Fruit fly (Drosophila melanogaster) whole organism, embryonic: Measurements from ENCODE around the gene CG32944.

ENCODE experiments used
- Aef1 ChIP-seq: fragments of 200-800 bp; sonication (Bioruptor generic); IDR thresholded peaks from 3 replicates; pipeline ENCODE4 v1.3.6; 2022; ENCODE audit warnings: missing biosample characterization, missing genetic modification characterization
- CG10366 ChIP-seq: fragments of 200-800 bp; sonication (Bioruptor generic); IDR thresholded peaks from 2 replicates; pipeline ENCODE4 v1.3.6; 2022; ENCODE audit warnings: missing biosample characterization, missing genetic modification characterization
- CG11456 ChIP-seq: fragments of 200-800 bp; sonication (Bioruptor generic); IDR thresholded peaks from 3 replicates; pipeline ENCODE4 v1.3.6; 2022; ENCODE audit warnings: missing biosample characterization, missing genetic modification characterization
- CG12219 ChIP-seq: fragments of 200-800 bp; sonication (Bioruptor generic); optimal IDR thresholded peaks from 3 replicates; lab custom pipeline; 2018; ENCODE audit warnings: missing biosample characterization, mild to moderate bottlenecking, missing genetic modification characterization
- CG12236 ChIP-seq: fragments of 200-800 bp; sonication (Bioruptor generic); optimal IDR thresholded peaks from 2 replicates; lab custom pipeline; 2016; ENCODE audit warnings: missing biosample characterization, missing genetic modification characterization
- CG12769 ChIP-seq: fragments of 200-800 bp; sonication (Bioruptor generic); optimal IDR thresholded peaks from 2 replicates; lab custom pipeline; 2019; ENCODE audit warnings: missing biosample characterization, mild to moderate bottlenecking, missing genetic modification characterization, moderate library complexity
- CG13296 ChIP-seq: fragments of 200-800 bp; sonication (Bioruptor generic); optimal IDR thresholded peaks from 3 replicates; lab custom pipeline; 2018; ENCODE audit warnings: missing biosample characterization, mild to moderate bottlenecking, missing genetic modification characterization
- CG13894 ChIP-seq: fragments of 200-800 bp; sonication (Bioruptor generic); optimal IDR thresholded peaks from 3 replicates; lab custom pipeline; 2018; ENCODE audit warnings: missing biosample characterization, mild to moderate bottlenecking, missing genetic modification characterization, moderate library complexity
- CG14710 ChIP-seq: fragments of 200-800 bp; sonication (Bioruptor generic); optimal IDR thresholded peaks from 3 replicates; lab custom pipeline; 2019; ENCODE audit warnings: missing biosample characterization, mild to moderate bottlenecking, missing genetic modification characterization, moderate library complexity
- CG2116 ChIP-seq: fragments of 200-800 bp; sonication (Bioruptor generic); optimal IDR thresholded peaks from 3 replicates; lab custom pipeline; 2018; ENCODE audit warnings: missing biosample characterization, mild to moderate bottlenecking, missing genetic modification characterization
- CG2129 ChIP-seq: fragments of 200-800 bp; sonication (Bioruptor generic); IDR thresholded peaks from 2 replicates; pipeline ENCODE4 v1.3.6; 2022; ENCODE audit warnings: missing biosample characterization, missing genetic modification characterization; ENCODE audit not compliant: partially characterized antibody
- CG3838 ChIP-seq: fragments of 200-800 bp; sonication (Bioruptor generic); optimal IDR thresholded peaks from 3 replicates; lab custom pipeline; 2016; ENCODE audit warnings: missing biosample characterization, missing genetic modification characterization
- CG5180 ChIP-seq: fragments of 200-800 bp; sonication (Bioruptor generic); optimal IDR thresholded peaks from 3 replicates; lab custom pipeline; 2017; ENCODE audit warnings: missing biosample characterization, missing genetic modification characterization, mild to moderate bottlenecking, moderate library complexity, missing genetic modification reagents
- CG6791 ChIP-seq: fragments of 200-800 bp; sonication (Bioruptor generic); IDR thresholded peaks from 3 replicates; pipeline ENCODE4 v1.3.6; 2022; ENCODE audit warnings: missing biosample characterization, missing genetic modification characterization; ENCODE audit not compliant: partially characterized antibody
- CG8359 ChIP-seq: fragments of 200-800 bp; sonication (Bioruptor generic); optimal IDR thresholded peaks from 2 replicates; lab custom pipeline; 2017; ENCODE audit warnings: missing biosample characterization, mild to moderate bottlenecking, missing genetic modification characterization, borderline replicate concordance
- CHES-1-like ChIP-seq: fragments of 200-800 bp; sonication (Bioruptor generic); optimal IDR thresholded peaks from 2 replicates; lab custom pipeline; 2016; ENCODE audit warnings: missing biosample characterization, missing genetic modification characterization
- Doc3 ChIP-seq: fragments of 200-800 bp; sonication (Bioruptor generic); IDR thresholded peaks from 3 replicates; pipeline ENCODE4 v1.3.6; 2022; ENCODE audit warnings: missing biosample characterization, missing genetic modification characterization; ENCODE audit not compliant: partially characterized antibody
- Eip74EF ChIP-seq, 2 experiments: fragments of 200-800 bp in 1 of 2; fragments of >200 bp in 1 of 2; sonication (Bioruptor generic) in 1 of 2; optimal IDR thresholded peaks; 2 replicates each; lab custom pipeline; 2017 to 2019; ENCODE audit warnings: missing biosample characterization in 2 of 2, missing genetic modification characterization in 2 of 2, mild to moderate bottlenecking in 1 of 2, moderate library complexity in 1 of 2
- HLH54F ChIP-seq: fragments of 200-800 bp; sonication (Bioruptor generic); optimal IDR thresholded peaks from 3 replicates; lab custom pipeline; 2016; ENCODE audit warnings: missing biosample characterization, missing genetic modification characterization
- Hey ChIP-seq: fragments of 200-800 bp; sonication (Bioruptor generic); optimal IDR thresholded peaks from 3 replicates; lab custom pipeline; 2018; ENCODE audit warnings: missing biosample characterization, mild to moderate bottlenecking, missing genetic modification characterization
- Hmx ChIP-seq: fragments of 200-800 bp; sonication (Bioruptor generic); optimal IDR thresholded peaks from 2 replicates; lab custom pipeline; 2016; ENCODE audit warnings: missing biosample characterization, missing genetic modification characterization
- Oli ChIP-seq: fragments of 200-800 bp; sonication (Bioruptor generic); optimal IDR thresholded peaks from 2 replicates; lab custom pipeline; 2018; ENCODE audit warnings: missing biosample characterization, mild to moderate bottlenecking, missing genetic modification characterization, moderate library complexity
- PHDP ChIP-seq: fragments of 200-800 bp; sonication (Bioruptor generic); optimal IDR thresholded peaks from 3 replicates; lab custom pipeline; 2018; ENCODE audit warnings: missing biosample characterization, mild to moderate bottlenecking, missing genetic modification characterization, moderate library complexity
- Ravus ChIP-seq: fragments of 200-800 bp; sonication (Bioruptor generic); IDR thresholded peaks from 2 replicates; pipeline ENCODE4 v1.3.6; 2022; ENCODE audit warnings: missing biosample characterization, missing genetic modification characterization
- Ssrp ChIP-seq: fragments of 200-800 bp; sonication (Bioruptor generic); optimal IDR thresholded peaks from 2 replicates; lab custom pipeline; 2018; ENCODE audit warnings: missing biosample characterization, mild to moderate bottlenecking, missing genetic modification characterization, moderate library complexity
- Tbp ChIP-seq: fragments of >200 bp; optimal IDR thresholded peaks from 2 replicates; lab custom pipeline; 2018; ENCODE audit warnings: missing biosample characterization, missing genetic modification characterization
- Trl ChIP-seq, 3 experiments: fragments of >200 bp in 2 of 3; fragments of 200-800 bp in 1 of 3; sonication (Bioruptor generic) in 1 of 3; optimal IDR thresholded peaks; 2 replicates in 1 of 3; 3 replicates in 2 of 3; lab custom pipeline; 2016 to 2017; ENCODE audit warnings: missing biosample characterization in 1 of 3, missing genetic modification characterization in 1 of 3
- ase ChIP-seq: fragments of 200-800 bp; sonication (Bioruptor generic); IDR thresholded peaks from 3 replicates; pipeline ENCODE4 v1.3.6; 2022; ENCODE audit warnings: missing biosample characterization, missing genetic modification characterization
- az2 ChIP-seq: fragments of 200-800 bp; sonication (Bioruptor generic); optimal IDR thresholded peaks from 3 replicates; lab custom pipeline; 2016; ENCODE audit warnings: missing biosample characterization, missing genetic modification characterization
- bsh ChIP-seq, 2 experiments: fragments of 200-800 bp; sonication (Bioruptor generic); optimal IDR thresholded peaks; 2 replicates each; lab custom pipeline; 2017 to 2018; ENCODE audit warnings: mild to moderate bottlenecking in 2 of 2, missing biosample characterization in 2 of 2, missing genetic modification characterization in 2 of 2, moderate library complexity in 1 of 2
- cad ChIP-seq: fragments of >200 bp; optimal IDR thresholded peaks from 2 replicates; lab custom pipeline; 2017; ENCODE audit warnings: missing biosample characterization, missing genetic modification characterization
- cg ChIP-seq: fragments of 200-800 bp; sonication (Bioruptor generic); optimal IDR thresholded peaks from 3 replicates; lab custom pipeline; 2019; ENCODE audit warnings: missing biosample characterization, mild to moderate bottlenecking, missing genetic modification characterization, moderate library complexity
- chif ChIP-seq, 2 experiments: fragments of 200-800 bp; sonication (Bioruptor generic); optimal IDR thresholded peaks; 3 replicates each; lab custom pipeline; 2016; ENCODE audit warnings: missing biosample characterization in 2 of 2, missing genetic modification characterization in 2 of 2
- chinmo ChIP-seq: fragments of 200-800 bp; sonication (Bioruptor generic); IDR thresholded peaks from 4 replicates; pipeline ENCODE4 v1.3.6; 2022; ENCODE audit warnings: missing biosample characterization, missing genetic modification characterization; ENCODE audit not compliant: partially characterized antibody
- dm ChIP-seq: fragments of 200-800 bp; sonication (Bioruptor generic); optimal IDR thresholded peaks from 3 replicates; lab custom pipeline; 2016; ENCODE audit warnings: missing biosample characterization, missing genetic modification characterization
- grau ChIP-seq: fragments of 200-800 bp; optimal IDR thresholded peaks from 3 replicates; lab custom pipeline; 2019; ENCODE audit warnings: missing biosample characterization, mild to moderate bottlenecking, missing genetic modification characterization, moderate library complexity
- kni ChIP-seq: fragments of 200-800 bp; sonication (Bioruptor generic); optimal IDR thresholded peaks from 3 replicates; lab custom pipeline; 2017; ENCODE audit warnings: mild to moderate bottlenecking, missing biosample characterization, missing genetic modification reagents, missing genetic modification characterization
- lab ChIP-seq: fragments of 200-800 bp; sonication (Bioruptor generic); optimal IDR thresholded peaks from 3 replicates; lab custom pipeline; 2017; ENCODE audit warnings: missing biosample characterization, missing genetic modification characterization, mild to moderate bottlenecking, moderate library complexity, missing genetic modification reagents
- pb ChIP-seq: fragments of 200-800 bp; sonication (Bioruptor generic); optimal IDR thresholded peaks from 3 replicates; lab custom pipeline; 2016; ENCODE audit warnings: missing biosample characterization, missing genetic modification characterization
- prd ChIP-seq, 3 experiments: fragments of >200 bp in 2 of 3; fragments of 200-800 bp in 1 of 3; sonication (Bioruptor generic) in 1 of 3; optimal IDR thresholded peaks in 2 of 3; IDR thresholded peaks in 1 of 3; 2 replicates in 2 of 3; 3 replicates in 1 of 3; pipeline versions ENCODE4 v1.3.6 to Lab custom; 2017 to 2022; ENCODE audit warnings: missing biosample characterization in 1 of 3, missing genetic modification characterization in 1 of 3
- ranshi ChIP-seq: fragments of 200-800 bp; sonication (Bioruptor generic); IDR thresholded peaks from 2 replicates; pipeline ENCODE4 v1.3.6; 2022; ENCODE audit warnings: missing biosample characterization, missing genetic modification characterization
- sc ChIP-seq, 3 experiments: fragments of >200 bp in 2 of 3; fragments of 200-800 bp in 1 of 3; sonication (Bioruptor generic) in 1 of 3; optimal IDR thresholded peaks; 2 replicates in 2 of 3; 3 replicates in 1 of 3; lab custom pipeline; 2017; ENCODE audit warnings: mild to moderate bottlenecking in 1 of 3, missing biosample characterization in 1 of 3, missing genetic modification characterization in 1 of 3, missing genetic modification reagents in 1 of 3
- scrt ChIP-seq: fragments of 200-800 bp; sonication (Bioruptor generic); optimal IDR thresholded peaks from 2 replicates; lab custom pipeline; 2018; ENCODE audit warnings: missing biosample characterization, mild to moderate bottlenecking, missing genetic modification characterization, moderate library complexity
- sens ChIP-seq: fragments of 200-800 bp; sonication (Bioruptor generic); peaks from one replicate; lab custom pipeline; 2016; ENCODE audit warnings: missing biosample characterization, missing genetic modification characterization
- stwl ChIP-seq: fragments of 200-800 bp; sonication (Bioruptor generic); optimal IDR thresholded peaks from 3 replicates; lab custom pipeline; 2018; ENCODE audit warnings: missing biosample characterization, mild to moderate bottlenecking, missing genetic modification characterization, moderate library complexity
- zfh2 ChIP-seq: fragments of 200-800 bp; sonication (Bioruptor generic); optimal IDR thresholded peaks from 2 replicates; lab custom pipeline; 2016; ENCODE audit warnings: missing biosample characterization, missing genetic modification characterization

Gene CG32944

DNA sequence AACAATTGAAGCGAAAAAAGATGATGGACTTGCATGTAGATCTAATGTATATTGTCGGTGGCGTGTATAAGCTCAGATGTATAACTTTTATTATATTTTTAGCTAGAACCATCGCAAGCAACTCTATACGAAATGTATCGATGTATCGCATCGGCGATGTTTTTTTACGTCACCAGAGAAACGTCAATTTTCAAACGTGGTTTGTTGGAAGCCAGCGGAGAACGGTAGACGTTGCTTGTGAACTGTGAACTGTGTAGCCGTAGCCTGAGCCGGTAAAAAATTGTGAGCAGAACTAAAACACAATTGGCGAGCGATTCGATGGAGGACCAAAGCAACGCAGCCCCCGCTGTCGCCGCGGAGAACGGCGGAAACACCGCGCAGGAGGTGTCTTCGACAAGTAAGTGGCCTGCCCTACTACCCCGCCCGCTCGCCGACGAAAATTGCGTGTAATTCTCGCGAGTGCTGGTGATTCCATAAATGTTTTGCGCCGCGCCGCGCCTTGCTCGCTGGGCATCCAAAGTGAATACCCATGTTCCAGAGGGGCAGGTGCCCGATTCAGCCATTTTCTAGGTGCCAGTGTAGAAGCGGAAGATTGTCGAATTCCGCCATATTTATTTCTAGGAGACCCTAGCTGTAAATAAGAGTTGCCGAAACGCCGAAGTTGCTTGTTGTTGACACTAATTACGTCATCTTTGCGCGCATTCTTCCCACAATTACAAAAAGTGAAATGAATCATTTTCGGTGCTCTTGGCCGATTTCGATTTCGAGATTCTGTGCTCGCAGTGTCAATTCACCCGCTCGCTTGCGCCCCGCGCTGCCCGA lies 16.3 kb downstream of the CG32944 start, which contains the start of gene lost (continued):
- TF ChIP-seq PHDP = peak; percentile 33
- TF ChIP-seq sens = peak; percentile 84
- TF ChIP-seq CG12769 (tag; lab: Kevin White, UChicago) = no peak
- no peak for TF ChIP-seq CG12236 (GFP tag; lab: Kevin White, UChicago)
- peak; percentile 85 for TF ChIP-seq dm (GFP tag; lab: Kevin White, UChicago)
- no peak for TF ChIP-seq Eip74EF (GFP tag; optimal IDR thresholded peaks at IDR 0.05; lab: Kevin White, UChicago)
- TF ChIP-seq pb (GFP tag; lab: Kevin White, UChicago) = peak; percentile 3
- peak; percentile 95 for TF ChIP-seq Doc3 (GFP tag; lab: Robert Waterston, UW)
- no peak for TF ChIP-seq Aef1 (GFP tag; lab: Robert Waterston, UW)
- peak; percentile 99 for TF ChIP-seq chinmo (GFP tag; lab: Robert Waterston, UW)
- no peak for TF ChIP-seq Ravus (GFP tag; lab: Robert Waterston, UW)
- TF ChIP-seq CG11456 = peak; percentile 55; the same call in 1 of the 3 replicates
- peak; percentile 44 for TF ChIP-seq stwl (tag; lab: Kevin White, UChicago)
- no peak for TF ChIP-seq sc (optimal IDR thresholded peaks at IDR 0.05; lab: Kevin White, UChicago)
- no peak for TF ChIP-seq sc (GFP tag; optimal IDR thresholded peaks at IDR 0.05; lab: Kevin White, UChicago)
- no peak for TF ChIP-seq ase (GFP tag; lab: Robert Waterston, UW)
- no peak for TF ChIP-seq cg (GFP tag; lab: Kevin White, UChicago)
- no peak for TF ChIP-seq HLH54F
- TF ChIP-seq scrt = no peak
- TF ChIP-seq CG13296 (GFP tag; lab: Kevin White, UChicago) = peak; percentile 39
- TF ChIP-seq CG5180 (GFP tag; lab: Kevin White, UChicago) = peak; percentile 61
- no peak for TF ChIP-seq bsh (GFP tag; optimal IDR thresholded peaks at IDR 0.05; lab: Kevin White, UChicago)
- no peak for TF ChIP-seq az2 (GFP tag; lab: Kevin White, UChicago)
- TF ChIP-seq Ssrp (tag; lab: Kevin White, UChicago) = no peak
- no peak for TF ChIP-seq Hmx (GFP tag; lab: Kevin White, UChicago)
- TF ChIP-seq CG12219 = peak; percentile 1
- peak; percentile 44 for TF ChIP-seq grau (tag; lab: Kevin White, UChicago)
- peak in 1 of 2 experiments; percentile 20 for TF ChIP-seq Trl (optimal IDR thresholded peaks at IDR 0.05; lab: Kevin White, UChicago)
- TF ChIP-seq Trl (GFP tag; optimal IDR thresholded peaks at IDR 0.05; lab: Kevin White, UChicago) = no peak
- peak; percentile 65 for TF ChIP-seq lab
- no peak for TF ChIP-seq prd (optimal IDR thresholded peaks at IDR 0.05; lab: Kevin White, UChicago)
- no peak for TF ChIP-seq prd (GFP tag; IDR thresholded peaks at IDR 0.05; lab: Robert Waterston, UW)
- TF ChIP-seq CG2129 (GFP tag; lab: Robert Waterston, UW) = peak; percentile 90
- TF ChIP-seq Oli (tag; lab: Kevin White, UChicago) = no peak
- TF ChIP-seq kni (GFP tag; lab: Kevin White, UChicago) = no peak
- 0 out of 2 replicates have a peak, but pooled peaks have one; percentile 20 for TF ChIP-seq CG10366 (GFP tag; lab: Robert Waterston, UW)
- peak; percentile 96 for TF ChIP-seq CG2116 (GFP tag; lab: Kevin White, UChicago)
- TF ChIP-seq CG13894 (tag; lab: Kevin White, UChicago) = peak; percentile 61
- no peak for TF ChIP-seq CG3838
- TF ChIP-seq CG14710 (tag; lab: Kevin White, UChicago) = peak; percentile 54
- no peak for TF ChIP-seq cad (GFP tag; lab: Kevin White, UChicago)
- TF ChIP-seq Tbp (GFP tag; lab: Kevin White, UChicago) = no peak
- no peak for TF ChIP-seq Hey (tag; lab: Kevin White, UChicago)
- TF ChIP-seq CG6791 = peak; percentile 100
- TF ChIP-seq CG8359 (GFP tag; lab: Kevin White, UChicago) = no peak
- TF ChIP-seq zfh2 = peak; percentile 44
- TF ChIP-seq chif (GFP tag; optimal IDR thresholded peaks at IDR 0.05; lab: Kevin White, UChicago) = no peak
- TF ChIP-seq ranshi (GFP tag; lab: Robert Waterston, UW) = no peak
- TF ChIP-seq CHES-1-like = peak; percentile 47
